Worm (Caenorhabditis elegans): ENCODE measurements around the gene lips-7.

- TF ChIP-seq lsy-27 (tag; optimal IDR thresholded peaks at IDR 0.05; ENCODE audit: borderline replicate concordance, insufficient read depth) (no peak), egrh-3 (GFP tag; IDR thresholded peaks at IDR 0.05) (no peak), unc-62 (GFP tag; optimal IDR thresholded peaks at IDR 0.05) (no peak), tbp1 (GFP tag; optimal IDR thresholded peaks at IDR 0.05) (no peak), atf-7 (tag; optimal IDR thresholded peaks at IDR 0.05) (no peak), ama-1 (optimal IDR thresholded peaks at IDR 0.05) (no peak), ama-1 (GFP tag; optimal IDR thresholded peaks at IDR 0.05) (no peak), dpff-1 (tag; optimal IDR thresholded peaks at IDR 0.05) (no peak), F52B5.7 (tag; optimal IDR thresholded peaks at IDR 0.05) (no peak), snpc-1.1 (tag; optimal IDR thresholded peaks at IDR 0.05; ENCODE audit: insufficient read depth) (peak; percentile 12)
Measured at ce11 chrII:580189-580643, 28.6 kb downstream of the lips-7 start, which contains the start of the genes cdc-37 and W08F4.3.

All from whole organism, young adult.